Worm (Caenorhabditis elegans): ENCODE data around the gene F55G11.7.

Gene F55G11.7

ce11 chrIV:12973336-12973735 lies 13.1 kb downstream of the F55G11.7 start, which contains the start of gene F55G11.4:
F55G11.4 (plus strand) TSS chrIV:12973624.
- TF ChIP-seq unc-130 (GFP tag; optimal IDR thresholded peaks at IDR 0.05) (no peak), T26A5.8 (tag; optimal IDR thresholded peaks at IDR 0.05) (no peak), Y56A3A.18 (GFP tag; IDR thresholded peaks at IDR 0.05) (no peak), dpff-1 (tag; optimal IDR thresholded peaks at IDR 0.05) (no peak), ztf-18 (tag; optimal IDR thresholded peaks at IDR 0.05) (no peak)

DNA sequence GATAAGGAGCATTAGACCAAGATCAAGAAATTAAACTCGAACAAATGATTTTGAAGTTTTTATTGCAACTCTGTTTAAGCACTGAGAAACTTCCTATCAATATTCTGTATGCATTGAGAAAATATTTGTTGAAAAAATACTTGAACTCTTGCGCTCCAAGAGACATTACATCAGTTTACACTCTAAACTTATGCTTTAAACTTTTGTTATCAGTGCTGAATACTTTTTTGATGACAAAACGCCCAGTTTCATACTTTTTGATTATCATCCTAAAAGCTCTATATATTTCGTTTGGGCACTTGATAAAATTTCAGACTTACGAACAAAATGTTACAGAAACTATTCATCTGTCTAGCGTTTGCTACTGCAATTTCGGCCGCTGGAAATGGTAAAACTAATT lies 15.7 kb downstream of the F55G11.7 start, which contains the start of gene dod-17:
dod-17 (plus strand) TSS at position 323 of the 400 bp plus-strand sequence.
- TF ChIP-seq madf-6 (GFP tag; IDR thresholded peaks at IDR 0.05) (no peak), mxl-1 (tag; optimal IDR thresholded peaks at IDR 0.05) (no peak), bed-2 (GFP tag; IDR thresholded peaks at IDR 0.05) (no peak), F23B12.7 (tag; optimal IDR thresholded peaks at IDR 0.05; ENCODE audit: insufficient read depth) (no peak), ztf-3 (GFP tag; optimal IDR thresholded peaks at IDR 0.05) (no peak), unc-62 (GFP tag; optimal IDR thresholded peaks at IDR 0.05) (no peak), bed-1 (GFP tag; IDR thresholded peaks at IDR 0.05) (no peak), attf-3 (GFP tag; conservative IDR thresholded peaks at IDR 0.05) (no peak), lag-1 (GFP tag; IDR thresholded peaks at IDR 0.05) (no peak), ZK185.1 (tag; optimal IDR thresholded peaks at IDR 0.05; ENCODE audit: poor library complexity, severe bottlenecking) (no peak), snpc-1.3 (tag; optimal IDR thresholded peaks at IDR 0.05; ENCODE audit: insufficient read depth) (no peak), mes-4 (tag; optimal IDR thresholded peaks at IDR 0.05) (no peak), tlf-1 (GFP tag; optimal IDR thresholded peaks at IDR 0.05) (no peak), ekl-4 (GFP tag; IDR thresholded peaks at IDR 0.05) (no peak), aptf-3 (GFP tag; IDR thresholded peaks at IDR 0.05) (no peak), pha-4 (tag; optimal IDR thresholded peaks at IDR 0.05) (no peak), cebp-2 (GFP tag; IDR thresholded peaks at IDR 0.05) (no peak)

ce11 chrIV:12977650-12978049 lies 17.4 kb downstream of the F55G11.7 start:
- TF ChIP-seq lsl-1 (GFP tag; optimal IDR thresholded peaks at IDR 0.05) (no peak), fkh-3 (tag; optimal IDR thresholded peaks at IDR 0.05) (no peak), nfya-1 (tag; optimal IDR thresholded peaks at IDR 0.05; ENCODE audit: borderline replicate concordance, insufficient read depth) (no peak), T26A5.8 (tag; optimal IDR thresholded peaks at IDR 0.05) (no peak), mcd-1 (GFP tag; IDR thresholded peaks at IDR 0.05) (no peak), B0336.3 (GFP tag; IDR thresholded peaks at IDR 0.05) (no peak), Y79H2A.3 (GFP tag; conservative IDR thresholded peaks at IDR 0.05) (no peak), chd-7 (tag; optimal IDR thresholded peaks at IDR 0.05) (no peak), lir-1 (GFP tag; conservative IDR thresholded peaks at IDR 0.05) (no peak), egl-18 (GFP tag; IDR thresholded peaks at IDR 0.05) (no peak), bed-2 (GFP tag; IDR thresholded peaks at IDR 0.05) (no peak), ceh-27 (GFP tag; optimal IDR thresholded peaks at IDR 0.05) (no peak), ZK185.1 (tag; optimal IDR thresholded peaks at IDR 0.05; ENCODE audit: poor library complexity, severe bottlenecking) (no peak), lin-54 (GFP tag; optimal IDR thresholded peaks at IDR 0.05) (no peak), nhr-120 (GFP tag; IDR thresholded peaks at IDR 0.05) (no peak), atf-7 (tag; optimal IDR thresholded peaks at IDR 0.05) (no peak), T07F8.4 (tag; optimal IDR thresholded peaks at IDR 0.05) (no peak), snpc-1.1 (tag; optimal IDR thresholded peaks at IDR 0.05; ENCODE audit: insufficient read depth) (no peak), hlh-26 (GFP tag; conservative IDR thresholded peaks at IDR 0.05) (no peak)

Data from whole organism, young adult.